Worm (Caenorhabditis elegans) whole organism, midembryonic: Measurements from ENCODE around the gene R05D3.8.

Source experiments
- flt-1 ChIP-seq: fragments of 200-800 bp; sonication (Bioruptor generic); IDR thresholded peaks from 2 replicates; pipeline ENCODE4 v1.3.6; 2022; ENCODE audit warnings: missing genetic modification characterization, missing compliant biosample characterization
- med-1 ChIP-seq: sonication (generic microtip); optimal IDR thresholded peaks from 2 replicates; lab custom pipeline; 2017; ENCODE audit warnings: missing genetic modification characterization, mild to moderate bottlenecking, missing compliant biosample characterization, antibody characterized with exemption, missing genetic modification reagents; ENCODE audit not compliant: insufficient read depth
- ztf-23 ChIP-seq: fragments of 200-800 bp; sonication (Bioruptor generic); IDR thresholded peaks from 2 replicates; pipeline ENCODE4 v1.3.6; 2022; ENCODE audit warnings: missing genetic modification reagents, missing genetic modification characterization, missing compliant biosample characterization
- ztf-29 ChIP-seq: fragments of 200-800 bp; sonication (Bioruptor generic); IDR thresholded peaks from 2 replicates; pipeline ENCODE4 v1.3.6; 2022; ENCODE audit warnings: missing genetic modification reagents, missing genetic modification characterization, missing compliant biosample characterization

DNA sequence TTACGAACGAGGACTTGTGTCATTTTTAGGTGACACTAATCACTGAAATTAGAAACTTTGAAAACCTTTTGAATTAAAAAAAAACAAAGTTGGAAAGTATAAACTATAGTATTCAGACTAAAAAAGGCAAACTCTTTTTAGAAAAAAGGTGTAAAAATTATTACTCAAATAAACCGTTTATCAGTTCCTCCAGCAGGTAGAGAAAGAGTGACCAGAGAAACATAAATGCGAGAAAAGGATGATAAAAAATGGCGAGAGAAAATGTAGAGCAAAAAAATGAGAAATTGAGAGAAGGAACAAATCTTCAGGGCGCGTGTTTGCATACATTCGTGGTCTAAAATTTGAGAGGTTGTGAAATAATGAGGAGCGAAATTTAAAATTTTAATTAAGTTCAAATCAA is 43.8 kb upstream of the R05D3.8 start, which contains the start of gene lap-1:
- TF ChIP-seq ztf-23 (no peak), flt-1 (no peak), med-1 (GFP tag; lab: Kevin White, UChicago) (no peak), ztf-29 (GFP tag; lab: Robert Waterston, UW) (no peak)
